Fruit fly (Drosophila melanogaster) whole organism, embryonic: ENCODE results near the gene Lcp65Aa.

ENCODE experiments used
- Adf1 ChIP-seq: fragments of 200-800 bp; sonication (Bioruptor generic); IDR thresholded peaks from 2 replicates; pipeline ENCODE4 v1.3.6; 2022; ENCODE audit warnings: missing biosample characterization, missing genetic modification characterization
- B-H1 ChIP-seq: fragments of 200-800 bp; sonication (Bioruptor generic); IDR thresholded peaks from 3 replicates; pipeline ENCODE4 v1.3.6; 2022; ENCODE audit warnings: missing biosample characterization, missing genetic modification characterization
- CG10462 ChIP-seq: fragments of 200-800 bp; sonication (Bioruptor generic); optimal IDR thresholded peaks from 2 replicates; lab custom pipeline; 2016; ENCODE audit warnings: missing biosample characterization, missing genetic modification characterization
- CG12391 ChIP-seq: fragments of 200-800 bp; sonication (Bioruptor generic); optimal IDR thresholded peaks from 3 replicates; lab custom pipeline; 2018; ENCODE audit warnings: missing biosample characterization, mild to moderate bottlenecking, missing genetic modification characterization, moderate library complexity
- CG13424 ChIP-seq: fragments of 200-800 bp; sonication (Bioruptor generic); optimal IDR thresholded peaks from 2 replicates; lab custom pipeline; 2019; ENCODE audit warnings: missing biosample characterization, mild to moderate bottlenecking, missing genetic modification characterization, moderate library complexity
- CG13775 ChIP-seq: fragments of 200-800 bp; sonication (Bioruptor generic); optimal IDR thresholded peaks from 3 replicates; lab custom pipeline; 2017; ENCODE audit warnings: missing biosample characterization, mild to moderate bottlenecking, missing genetic modification characterization
- CG14050 ChIP-seq: fragments of 200-800 bp; sonication (Bioruptor generic); IDR thresholded peaks from 3 replicates; pipeline ENCODE4 v1.3.6; 2022; ENCODE audit warnings: missing biosample characterization, missing genetic modification characterization
- CG14441 ChIP-seq: fragments of 200-800 bp; sonication (Bioruptor generic); IDR thresholded peaks from 2 replicates; pipeline ENCODE4 v1.3.6; 2022; ENCODE audit warnings: missing biosample characterization, missing genetic modification characterization
- CG15269 ChIP-seq: fragments of 200-800 bp; sonication (Bioruptor generic); optimal IDR thresholded peaks from 2 replicates; lab custom pipeline; 2018; ENCODE audit warnings: missing biosample characterization, mild to moderate bottlenecking, missing genetic modification characterization, moderate library complexity
- CG1647 ChIP-seq: fragments of 200-800 bp; sonication (Bioruptor generic); optimal IDR thresholded peaks from 3 replicates; lab custom pipeline; 2016; ENCODE audit warnings: missing biosample characterization, missing genetic modification characterization
- CG17802 ChIP-seq: fragments of 200-800 bp; sonication (Bioruptor generic); optimal IDR thresholded peaks from 2 replicates; lab custom pipeline; 2018; ENCODE audit warnings: missing biosample characterization, mild to moderate bottlenecking, missing genetic modification characterization, moderate library complexity
- CG1832 ChIP-seq: fragments of 200-800 bp; sonication (Bioruptor generic); optimal IDR thresholded peaks from 2 replicates; lab custom pipeline; 2017; ENCODE audit warnings: missing biosample characterization, mild to moderate bottlenecking, missing genetic modification characterization, inconsistent platforms
- CG18619 ChIP-seq: fragments of 200-800 bp; sonication (Bioruptor generic); optimal IDR thresholded peaks from 3 replicates; lab custom pipeline; 2017; ENCODE audit warnings: missing biosample characterization, mild to moderate bottlenecking, missing genetic modification characterization
- CG3065 ChIP-seq: fragments of 200-800 bp; sonication (Bioruptor generic); optimal IDR thresholded peaks from 2 replicates; lab custom pipeline; 2016; ENCODE audit warnings: missing biosample characterization, missing genetic modification characterization
- CG32767 ChIP-seq: fragments of 200-800 bp; sonication (Bioruptor generic); IDR thresholded peaks from 2 replicates; pipeline ENCODE4 v1.3.6; 2022; ENCODE audit warnings: missing biosample characterization, missing genetic modification characterization
- CG32772 ChIP-seq: fragments of 200-800 bp; sonication (Bioruptor generic); IDR thresholded peaks from 2 replicates; pipeline ENCODE4 v1.3.6; 2022; ENCODE audit warnings: missing biosample characterization, missing genetic modification characterization
- CG5180 ChIP-seq: fragments of 200-800 bp; sonication (Bioruptor generic); optimal IDR thresholded peaks from 3 replicates; lab custom pipeline; 2017; ENCODE audit warnings: missing biosample characterization, missing genetic modification characterization, mild to moderate bottlenecking, moderate library complexity, missing genetic modification reagents
- CG6689 ChIP-seq: fragments of 200-800 bp; sonication (Bioruptor generic); IDR thresholded peaks from 2 replicates; pipeline ENCODE4 v1.3.6; 2022; ENCODE audit warnings: missing biosample characterization, missing genetic modification characterization
- CG7357 ChIP-seq: fragments of 200-800 bp; sonication (Bioruptor generic); IDR thresholded peaks from 3 replicates; pipeline ENCODE4 v1.3.6; 2022; ENCODE audit warnings: missing biosample characterization, missing genetic modification characterization
- CG8765 ChIP-seq: fragments of 200-800 bp; sonication (Bioruptor generic); IDR thresholded peaks from 2 replicates; pipeline ENCODE4 v1.3.6; 2022; ENCODE audit warnings: missing biosample characterization, missing genetic modification characterization
- CG9876 ChIP-seq: fragments of 200-800 bp; sonication (Bioruptor generic); optimal IDR thresholded peaks from 2 replicates; lab custom pipeline; 2016; ENCODE audit warnings: missing biosample characterization, missing genetic modification characterization
- Dref ChIP-seq: fragments of 200-800 bp; sonication (Bioruptor generic); IDR thresholded peaks from 2 replicates; pipeline ENCODE4 v1.3.6; 2022; ENCODE audit warnings: missing biosample characterization, missing genetic modification characterization
- HLH3B ChIP-seq: fragments of 200-800 bp; sonication (Bioruptor generic); IDR thresholded peaks from 2 replicates; pipeline ENCODE4 v1.3.6; 2022; ENCODE audit warnings: missing biosample characterization, missing genetic modification characterization
- HLH54F ChIP-seq: fragments of 200-800 bp; sonication (Bioruptor generic); optimal IDR thresholded peaks from 3 replicates; lab custom pipeline; 2016; ENCODE audit warnings: missing biosample characterization, missing genetic modification characterization
- Hr51 ChIP-seq, 2 experiments: fragments of 200-800 bp; sonication (Bioruptor generic); optimal IDR thresholded peaks; 2 replicates in 1 of 2; 3 replicates in 1 of 2; lab custom pipeline; 2016 to 2018; ENCODE audit warnings: missing biosample characterization in 2 of 2, missing genetic modification characterization in 2 of 2, mild to moderate bottlenecking in 1 of 2, moderate library complexity in 1 of 2
- MBD-R2 ChIP-seq: fragments of 200-800 bp; sonication (Bioruptor generic); IDR thresholded peaks from 2 replicates; pipeline ENCODE4 v1.3.6; 2022; ENCODE audit warnings: missing biosample characterization, missing genetic modification characterization
- NC2α ChIP-seq: fragments of 200-800 bp; sonication (Bioruptor generic); optimal IDR thresholded peaks from 2 replicates; lab custom pipeline; 2016; ENCODE audit warnings: missing biosample characterization, missing genetic modification characterization
- Scr ChIP-seq: fragments of 200-800 bp; sonication (Bioruptor generic); IDR thresholded peaks from 2 replicates; pipeline ENCODE4 v1.3.6; 2022; ENCODE audit warnings: missing biosample characterization, missing genetic modification characterization; ENCODE audit not compliant: partially characterized antibody
- Trl ChIP-seq, 3 experiments: fragments of >200 bp in 2 of 3; fragments of 200-800 bp in 1 of 3; sonication (Bioruptor generic) in 1 of 3; optimal IDR thresholded peaks; 2 replicates in 1 of 3; 3 replicates in 2 of 3; lab custom pipeline; 2016 to 2017; ENCODE audit warnings: missing biosample characterization in 1 of 3, missing genetic modification characterization in 1 of 3
- bigmax ChIP-seq: fragments of 200-800 bp; sonication (Bioruptor generic); optimal IDR thresholded peaks from 2 replicates; lab custom pipeline; 2018; ENCODE audit warnings: missing biosample characterization, mild to moderate bottlenecking, missing genetic modification characterization
- chinmo ChIP-seq: fragments of 200-800 bp; sonication (Bioruptor generic); IDR thresholded peaks from 4 replicates; pipeline ENCODE4 v1.3.6; 2022; ENCODE audit warnings: missing biosample characterization, missing genetic modification characterization; ENCODE audit not compliant: partially characterized antibody
- dimm ChIP-seq: fragments of 200-800 bp; sonication (Bioruptor generic); IDR thresholded peaks from 2 replicates; pipeline ENCODE4 v1.3.6; 2022; ENCODE audit warnings: missing biosample characterization, missing genetic modification characterization
- esg ChIP-seq: fragments of 200-800 bp; sonication (Bioruptor generic); conservative IDR thresholded peaks from 2 replicates; pipeline ENCODE4 v1.3.6; 2022; ENCODE audit warnings: missing biosample characterization, missing genetic modification characterization
- eyg ChIP-seq: fragments of 200-800 bp; sonication (Bioruptor generic); optimal IDR thresholded peaks from 3 replicates; lab custom pipeline; 2016; ENCODE audit warnings: missing biosample characterization, missing genetic modification characterization
- fru ChIP-seq: fragments of >200 bp; optimal IDR thresholded peaks from 2 replicates; lab custom pipeline; 2017
- fu2 ChIP-seq: fragments of 200-800 bp; sonication (Bioruptor generic); optimal IDR thresholded peaks from 2 replicates; lab custom pipeline; 2016; ENCODE audit warnings: missing biosample characterization, missing genetic modification characterization
- kni ChIP-seq: fragments of 200-800 bp; sonication (Bioruptor generic); optimal IDR thresholded peaks from 3 replicates; lab custom pipeline; 2017; ENCODE audit warnings: mild to moderate bottlenecking, missing biosample characterization, missing genetic modification reagents, missing genetic modification characterization
- lab ChIP-seq: fragments of 200-800 bp; sonication (Bioruptor generic); optimal IDR thresholded peaks from 3 replicates; lab custom pipeline; 2017; ENCODE audit warnings: missing biosample characterization, missing genetic modification characterization, mild to moderate bottlenecking, moderate library complexity, missing genetic modification reagents
- luna ChIP-seq: fragments of 200-800 bp; sonication (Bioruptor generic); optimal IDR thresholded peaks from 2 replicates; lab custom pipeline; 2016; ENCODE audit warnings: missing biosample characterization, missing genetic modification characterization
- mirr ChIP-seq: fragments of 200-800 bp; sonication (Bioruptor generic); optimal IDR thresholded peaks from 3 replicates; lab custom pipeline; 2018; ENCODE audit warnings: missing biosample characterization, mild to moderate bottlenecking, missing genetic modification characterization
- odd ChIP-seq: fragments of 200-800 bp; sonication (Bioruptor generic); optimal IDR thresholded peaks from 2 replicates; lab custom pipeline; 2017; ENCODE audit warnings: missing biosample characterization, mild to moderate bottlenecking, missing genetic modification characterization
- onecut ChIP-seq: fragments of 200-800 bp; sonication (Bioruptor generic); IDR thresholded peaks from 2 replicates; pipeline ENCODE4 v1.3.6; 2022; ENCODE audit warnings: missing biosample characterization, missing genetic modification characterization
- org-1 ChIP-seq: fragments of 200-800 bp; sonication (Bioruptor generic); optimal IDR thresholded peaks from 2 replicates; lab custom pipeline; 2017; ENCODE audit warnings: missing biosample characterization, missing genetic modification characterization
- pan ChIP-seq, 4 experiments: fragments of >200 bp in 3 of 4; fragments of 200-800 bp in 1 of 4; sonication (Bioruptor generic) in 1 of 4; optimal IDR thresholded peaks in 3 of 4; IDR thresholded peaks in 1 of 4; 2 replicates each; pipeline versions ENCODE4 v1.3.6 to Lab custom; 2017 to 2022; ENCODE audit warnings: missing biosample characterization in 2 of 4, missing genetic modification characterization in 2 of 4, mixed read lengths in 1 of 4
- pfk ChIP-seq: fragments of 200-800 bp; sonication (Bioruptor generic); optimal IDR thresholded peaks from 2 replicates; lab custom pipeline; 2018; ENCODE audit warnings: missing biosample characterization, mild to moderate bottlenecking, missing genetic modification characterization, moderate library complexity
- sr ChIP-seq: fragments of 200-800 bp; sonication (Bioruptor generic); IDR thresholded peaks from 3 replicates; pipeline ENCODE4 v1.3.6; 2022; ENCODE audit warnings: missing biosample characterization, missing genetic modification characterization
- tll ChIP-seq, 2 experiments: fragments of 200-800 bp in 1 of 2; fragments of >200 bp in 1 of 2; sonication (Bioruptor generic) in 1 of 2; optimal IDR thresholded peaks; 2 replicates each; lab custom pipeline; 2017 to 2019; ENCODE audit warnings: missing biosample characterization in 2 of 2, missing genetic modification characterization in 2 of 2, mild to moderate bottlenecking in 1 of 2, moderate library complexity in 1 of 2
- vfl ChIP-seq: fragments of 200-800 bp; sonication (Bioruptor generic); optimal IDR thresholded peaks from 2 replicates; lab custom pipeline; 2016; ENCODE audit warnings: missing biosample characterization, missing genetic modification characterization

Lcp65Aa gene

DNA sequence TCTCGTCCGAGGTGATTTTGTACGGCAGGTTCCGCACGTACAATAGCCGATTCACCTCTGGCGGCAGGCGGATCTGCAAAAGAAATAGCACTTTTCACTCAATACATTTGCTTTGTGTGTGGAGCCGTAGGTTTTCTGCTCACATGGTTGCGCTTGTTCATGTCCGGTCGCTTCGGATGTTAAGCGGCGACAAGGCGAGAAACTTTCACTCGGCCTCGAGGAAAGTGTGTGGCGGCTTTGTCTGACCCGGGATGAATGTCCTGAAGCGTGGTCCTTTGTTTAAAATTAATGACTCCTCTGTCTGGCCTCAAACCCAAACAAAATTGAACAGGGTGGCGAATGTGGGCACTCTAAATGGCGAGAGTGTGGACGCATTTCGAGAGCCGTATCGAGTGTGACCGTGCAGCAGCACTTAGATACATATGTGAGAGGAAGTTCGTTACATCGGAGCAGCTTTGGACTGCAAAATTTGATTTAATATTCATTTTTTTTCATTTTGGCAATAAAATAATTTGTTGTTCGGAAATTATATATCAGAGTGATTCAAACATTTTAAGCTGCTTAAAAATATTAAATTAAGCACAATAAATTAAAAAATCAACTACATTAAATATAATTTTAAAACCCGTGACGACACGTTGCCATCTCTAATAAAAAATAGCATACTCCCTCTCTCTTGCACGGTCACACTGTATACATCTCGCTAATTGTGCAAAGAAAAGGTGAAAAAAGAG, 41.9 kb downstream of the Lcp65Aa start, which contains the start of the genes Sf3b6 and Tnpo (continued):
- TF ChIP-seq Hr51 (GFP tag; optimal IDR thresholded peaks at IDR 0.05; lab: Kevin White, UChicago) (peak in 1 of 2 experiments; percentile 55), onecut (GFP tag; lab: Robert Waterston, UW) (no peak), CG14441 (GFP tag; lab: Robert Waterston, UW) (peak; percentile 82), CG18619 (GFP tag; lab: Kevin White, UChicago) (peak; percentile 83), CG8765 (GFP tag; lab: Robert Waterston, UW) (peak; percentile 76), CG7357 (peak; percentile 82), CG14050 (GFP tag; lab: Robert Waterston, UW) (peak; percentile 62; the same call in 2 of the 3 replicates), CG6689 (GFP tag; lab: Robert Waterston, UW) (peak; percentile 91), pfk (GFP tag; lab: Kevin White, UChicago) (peak; percentile 8), CG3065 (GFP tag; lab: Kevin White, UChicago) (peak; percentile 45), chinmo (GFP tag; lab: Robert Waterston, UW) (no peak), CG10462 (GFP tag; lab: Kevin White, UChicago) (peak; percentile 64), org-1 (peak; percentile 56), CG12391 (tag; lab: Kevin White, UChicago) (peak; percentile 91), MBD-R2 (peak; percentile 79), CG13775 (GFP tag; lab: Kevin White, UChicago) (peak; percentile 92), dimm (GFP tag; lab: Robert Waterston, UW) (peak; percentile 35; the same call in 1 of the 2 replicates), luna (peak; percentile 9), Trl (optimal IDR thresholded peaks at IDR 0.05; lab: Kevin White, UChicago) (peak in 1 of 2 experiments; percentile 28), Trl (GFP tag; optimal IDR thresholded peaks at IDR 0.05; lab: Kevin White, UChicago) (peak; percentile 61), odd (GFP tag; lab: Kevin White, UChicago) (no peak), mirr (GFP tag; lab: Kevin White, UChicago) (no peak), NC2α (GFP tag; lab: Kevin White, UChicago) (peak; percentile 35), CG15269 (tag; lab: Kevin White, UChicago) (no peak), vfl (peak; percentile 65), pan (optimal IDR thresholded peaks at IDR 0.05; lab: Kevin White, UChicago) (no peak), pan (GFP tag; optimal IDR thresholded peaks at IDR 0.05 in 1 of 2, IDR thresholded peaks at IDR 0.05 in 1 of 2) (peak in 1 of 2 experiments; percentile 80), CG32767 (GFP tag; lab: Robert Waterston, UW) (peak; percentile 82), fru (lab: Kevin White, UChicago) (no peak), CG32772 (GFP tag; lab: Robert Waterston, UW) (peak; percentile 86), Adf1 (GFP tag; lab: Robert Waterston, UW) (peak; percentile 39), bigmax (GFP tag; lab: Kevin White, UChicago) (no peak), CG17802 (tag; lab: Kevin White, UChicago) (peak; percentile 47), HLH54F (GFP tag; lab: Kevin White, UChicago) (peak; percentile 77), B-H1 (GFP tag; lab: Robert Waterston, UW) (peak; percentile 63; the same call in 2 of the 3 replicates), HLH3B (GFP tag; lab: Robert Waterston, UW) (peak; percentile 76), Dref (GFP tag; lab: Robert Waterston, UW) (peak; percentile 41; the same call in 1 of the 2 replicates), CG1832 (GFP tag; lab: Kevin White, UChicago) (no peak), eyg (peak; percentile 23), CG13424 (tag; lab: Kevin White, UChicago) (peak; percentile 90), sr (GFP tag; lab: Robert Waterston, UW) (peak; percentile 8; the same call in 1 of the 3 replicates), kni (GFP tag; lab: Kevin White, UChicago) (no peak), lab (GFP tag; lab: Kevin White, UChicago) (no peak), tll (GFP tag; optimal IDR thresholded peaks at IDR 0.05; lab: Kevin White, UChicago) (peak; percentile 43 to 78), CG9876 (GFP tag; lab: Kevin White, UChicago) (peak; percentile 64), fu2 (peak; percentile 70), Scr (GFP tag; lab: Robert Waterston, UW) (peak; percentile 74), CG1647 (GFP tag; lab: Kevin White, UChicago) (peak; percentile 58), CG5180 (GFP tag; lab: Kevin White, UChicago) (peak; percentile 49), esg (peak; percentile 86)
